Worm (Caenorhabditis elegans): Measurements from ENCODE around the gene nas-28.

nas-28 gene

DNA sequence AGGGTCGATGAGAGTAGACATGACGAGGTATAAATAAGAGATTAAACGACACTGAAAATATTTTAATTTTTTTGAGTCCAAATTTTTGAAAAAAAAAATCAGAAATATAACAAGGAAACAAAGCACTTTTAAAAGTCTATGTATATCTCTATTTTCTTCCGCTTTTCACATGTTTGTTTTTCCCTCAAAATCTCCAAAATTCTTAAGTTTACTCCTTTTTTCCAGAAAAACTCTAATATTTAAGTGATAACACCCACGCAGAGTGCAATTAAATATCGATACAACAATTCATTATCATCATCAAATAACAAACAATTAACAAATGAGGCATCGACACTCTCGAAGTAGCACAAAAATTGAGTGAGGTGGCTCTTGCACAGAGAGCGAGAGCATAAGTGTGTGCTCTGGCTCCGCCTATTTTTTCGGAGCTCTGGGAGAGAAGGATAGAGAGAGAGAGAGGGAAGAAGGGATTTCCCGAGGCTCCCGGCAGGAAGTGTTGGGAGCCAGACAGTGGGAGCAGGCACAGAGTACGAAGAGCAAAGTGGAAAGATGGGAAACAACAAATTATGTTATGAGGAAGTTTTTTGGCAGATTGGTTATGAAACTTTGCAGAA lies 25.2 kb downstream of the nas-28 start, which contains the start of gene anmt-2:
Gene anmt-2 (minus strand): TSS at position 51 of the 614 bp plus-strand sequence.
- TF ChIP-seq lsy-2 (tag; optimal IDR thresholded peaks at IDR 0.05) (no peak), ztf-11 (tag; optimal IDR thresholded peaks at IDR 0.05) (no peak), sma-9 (GFP tag; optimal IDR thresholded peaks at IDR 0.05) (peak; percentile 71), sma-9 (tag; optimal IDR thresholded peaks at IDR 0.05) (no peak), F13H6.1 (tag; optimal IDR thresholded peaks at IDR 0.05) (peak; percentile 69), nhr-129 (tag; optimal IDR thresholded peaks at IDR 0.05) (peak; percentile 56)

DNA sequence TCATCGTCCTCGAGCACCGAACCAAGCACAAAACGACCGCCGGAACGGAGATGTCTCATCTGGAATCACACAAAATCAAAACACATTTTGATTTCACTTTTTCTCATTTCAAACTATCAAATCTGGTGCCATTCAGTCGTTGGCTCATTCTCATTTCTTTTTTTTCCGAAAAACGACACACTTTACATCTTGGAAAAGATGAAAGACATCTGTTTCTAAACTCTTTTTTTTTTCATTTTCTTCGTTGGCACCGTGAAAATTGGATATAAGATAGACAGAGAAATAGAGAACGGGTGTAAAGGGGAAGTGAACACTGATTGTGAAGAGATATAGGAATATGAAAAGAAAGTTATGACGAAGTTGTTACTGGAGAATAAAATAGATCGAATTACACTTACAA lies 27.2 kb downstream of the nas-28 start:
- peak; percentile 33 for TF ChIP-seq C34F6.9 (tag; optimal IDR thresholded peaks at IDR 0.05)
- TF ChIP-seq skn-1 (tag; optimal IDR thresholded peaks at IDR 0.05), result no peak
- TF ChIP-seq F13H6.1 (tag; optimal IDR thresholded peaks at IDR 0.05), result peak; percentile 23
- no peak for TF ChIP-seq nhr-10 (tag; optimal IDR thresholded peaks at IDR 0.05)
- TF ChIP-seq nhr-21 (tag; optimal IDR thresholded peaks at IDR 0.05), result no peak
- TF ChIP-seq ztf-4 (tag; optimal IDR thresholded peaks at IDR 0.05), result no peak
- TF ChIP-seq unc-55 (GFP tag; optimal IDR thresholded peaks at IDR 0.05), result no peak

DNA sequence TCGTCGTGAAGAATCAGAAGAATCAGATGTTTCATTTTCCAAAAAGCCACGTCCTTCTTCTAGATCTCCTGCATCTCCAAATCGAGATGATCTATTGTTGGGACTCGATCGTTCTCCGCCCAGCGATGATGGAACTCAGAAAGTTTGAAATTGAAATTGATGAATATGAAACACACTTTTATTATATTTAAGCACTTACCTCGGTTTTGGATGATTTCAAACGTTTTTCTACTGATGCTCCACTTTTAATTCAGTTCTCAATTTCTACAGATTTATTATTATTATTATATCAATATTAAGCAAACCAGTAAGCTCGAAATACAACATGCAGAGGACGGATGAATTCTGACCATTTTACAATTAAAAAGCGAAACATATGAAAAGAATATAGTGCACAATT lies 28.4 kb downstream of the nas-28 start:
- TF ChIP-seq alr-1 (tag; optimal IDR thresholded peaks at IDR 0.05), result no peak
- TF ChIP-seq C34F6.9 (tag; optimal IDR thresholded peaks at IDR 0.05), result no peak

DNA sequence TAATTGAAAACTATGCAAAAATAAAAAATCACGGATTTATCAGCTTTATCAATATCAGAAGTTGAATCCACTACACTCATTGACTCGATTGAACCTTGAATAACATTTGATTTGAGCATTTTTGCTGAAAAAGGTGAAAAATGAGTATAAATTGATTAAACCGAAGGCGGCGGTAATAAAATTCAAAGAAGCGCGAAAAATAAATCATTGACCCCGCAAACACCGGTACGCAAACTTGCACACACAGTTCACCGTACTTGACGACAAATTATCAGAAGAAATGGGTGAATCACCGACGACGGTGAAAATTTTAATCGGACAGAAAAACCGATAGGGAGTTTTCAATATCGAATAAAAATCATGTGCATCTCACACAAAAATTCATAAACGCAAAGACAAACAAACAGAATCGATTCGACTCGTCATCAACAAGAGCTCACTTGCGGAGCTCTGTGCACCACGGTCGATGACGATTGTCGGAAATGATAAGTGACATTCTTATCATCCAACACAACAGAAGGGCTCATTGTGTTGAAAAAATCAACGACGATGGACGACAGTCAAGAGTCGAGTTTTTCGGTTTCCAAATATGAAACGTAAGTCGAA lies 33.4 kb downstream of the nas-28 start, which contains the start of the genes wht-7 and Y42G9A.1:
Gene wht-7 (minus strand): TSS at position 131 of the 606 bp plus-strand sequence.
Gene Y42G9A.1 (plus strand): TSS at position 495 of the 606 bp plus-strand sequence.
- TF ChIP-seq F13H6.1 (tag; optimal IDR thresholded peaks at IDR 0.05) (no peak), nhr-77 (tag; optimal IDR thresholded peaks at IDR 0.05) (no peak), nhr-129 (tag; optimal IDR thresholded peaks at IDR 0.05) (no peak), gmeb-1 (tag; optimal IDR thresholded peaks at IDR 0.05) (peak; percentile 10), fos-1 (tag; optimal IDR thresholded peaks at IDR 0.05) (peak; percentile 67), C34F6.9 (tag; optimal IDR thresholded peaks at IDR 0.05) (no peak), ztf-1 (GFP tag; conservative IDR thresholded peaks at IDR 0.05) (no peak), skn-1 (tag; optimal IDR thresholded peaks at IDR 0.05) (no peak), egl-27 (tag; optimal IDR thresholded peaks at IDR 0.05) (no peak), peb-1 (tag; optimal IDR thresholded peaks at IDR 0.05) (no peak), nhr-11 (tag; optimal IDR thresholded peaks at IDR 0.05) (no peak), unc-55 (GFP tag; optimal IDR thresholded peaks at IDR 0.05) (no peak), nhr-12 (tag; optimal IDR thresholded peaks at IDR 0.05) (no peak), snpc-4 (tag; optimal IDR thresholded peaks at IDR 0.05) (no peak), nhr-23 (tag; optimal IDR thresholded peaks at IDR 0.05) (no peak), elt-3 (tag; optimal IDR thresholded peaks at IDR 0.05) (no peak)

DNA sequence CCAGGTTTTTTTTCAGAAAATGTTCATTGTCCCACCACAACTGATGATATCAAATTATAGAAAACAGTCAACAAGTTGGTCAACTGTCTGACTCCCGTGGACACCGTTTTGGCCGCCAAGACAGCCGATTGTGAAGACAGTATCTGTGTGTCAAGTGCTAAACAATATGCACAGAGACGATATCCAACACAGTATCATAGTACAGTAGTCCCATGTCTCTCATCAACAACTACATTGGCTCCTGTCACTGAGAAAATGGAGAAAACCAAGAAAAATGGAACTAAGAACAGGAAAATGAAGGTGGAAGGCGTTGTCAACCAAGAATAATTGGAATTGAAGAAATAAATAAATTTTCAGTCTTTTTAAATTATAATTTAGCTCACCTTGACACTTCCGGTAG lies 34.3 kb downstream of the nas-28 start:
- TF ChIP-seq fos-1 (tag; optimal IDR thresholded peaks at IDR 0.05) (no peak), gmeb-1 (tag; optimal IDR thresholded peaks at IDR 0.05) (no peak), mbf-1 (tag; optimal IDR thresholded peaks at IDR 0.05) (no peak), elt-1 (tag; optimal IDR thresholded peaks at IDR 0.05) (no peak), lsy-2 (tag; optimal IDR thresholded peaks at IDR 0.05) (no peak), ztf-4 (tag; optimal IDR thresholded peaks at IDR 0.05) (no peak), ceh-16 (tag; optimal IDR thresholded peaks at IDR 0.05) (no peak), peb-1 (tag; optimal IDR thresholded peaks at IDR 0.05) (no peak), nhr-129 (tag; optimal IDR thresholded peaks at IDR 0.05) (no peak), unc-55 (GFP tag; optimal IDR thresholded peaks at IDR 0.05) (no peak), ztf-1 (GFP tag; conservative IDR thresholded peaks at IDR 0.05) (no peak), R02D3.7 (tag; optimal IDR thresholded peaks at IDR 0.05) (no peak), nhr-6 (tag; optimal IDR thresholded peaks at IDR 0.05) (no peak), snpc-4 (tag; optimal IDR thresholded peaks at IDR 0.05) (no peak), ama-1 (optimal IDR thresholded peaks at IDR 0.05) (no peak), elt-3 (tag; optimal IDR thresholded peaks at IDR 0.05) (no peak), Y55F3AM.14 (GFP tag; optimal IDR thresholded peaks at IDR 0.05) (no peak), nhr-12 (tag; optimal IDR thresholded peaks at IDR 0.05) (no peak)

DNA sequence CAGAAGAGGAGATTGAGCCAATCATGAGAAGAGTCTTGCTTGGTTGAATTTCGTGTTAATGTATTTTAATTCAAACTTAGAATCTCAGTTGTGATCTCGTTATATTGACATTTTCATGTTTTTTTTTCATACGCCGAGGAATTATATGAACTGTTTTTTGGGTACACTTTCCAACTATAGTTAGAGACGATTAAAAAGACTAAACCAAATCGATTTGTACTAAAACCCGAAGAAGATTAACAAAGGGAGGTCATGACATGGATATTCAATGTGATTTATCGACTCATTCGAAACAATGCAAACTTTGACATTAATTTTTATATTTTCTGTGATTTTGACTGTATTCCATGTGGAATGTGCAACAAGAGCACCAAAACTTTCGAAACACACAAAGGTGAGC lies 35.1 kb downstream of the nas-28 start, which contains the start of gene Y42G9A.2:
Gene Y42G9A.2 (plus strand): TSS at position 284 of the 400 bp plus-strand sequence.
- peak; percentile 30 for TF ChIP-seq sma-9 (GFP tag; optimal IDR thresholded peaks at IDR 0.05)
- no peak for TF ChIP-seq sma-9 (tag; optimal IDR thresholded peaks at IDR 0.05)
- TF ChIP-seq F13H6.1 (tag; optimal IDR thresholded peaks at IDR 0.05), result no peak
- no peak for TF ChIP-seq ztf-1 (GFP tag; conservative IDR thresholded peaks at IDR 0.05)
- TF ChIP-seq lsy-2 (tag; optimal IDR thresholded peaks at IDR 0.05), result no peak
- no peak for TF ChIP-seq nhr-23 (tag; optimal IDR thresholded peaks at IDR 0.05)
- TF ChIP-seq skn-1 (tag; optimal IDR thresholded peaks at IDR 0.05), result no peak
- no peak for TF ChIP-seq fos-1 (tag; optimal IDR thresholded peaks at IDR 0.05)
- TF ChIP-seq C34F6.9 (tag; optimal IDR thresholded peaks at IDR 0.05), result no peak
- TF ChIP-seq zag-1 (tag; optimal IDR thresholded peaks at IDR 0.05), result no peak

All from whole organism, L2 larva.